Worm (Caenorhabditis elegans) whole organism, L4/young adult: ENCODE results near the gene Y9C12A.1.

Experiments
- W03F9.2 ChIP-seq: fragments of 150-350 bp; optimal IDR thresholded peaks from 2 replicates; lab custom pipeline; 2014; ENCODE audit warnings: missing biosample characterization, missing genetic modification characterization
- dao-5 ChIP-seq: sonication (generic microtip); optimal IDR thresholded peaks from 2 replicates; lab custom pipeline; 2016; ENCODE audit warnings: missing genotype, missing genetic modification characterization, moderate library complexity, missing compliant biosample characterization
- him-1 ChIP-seq: sonication (generic microtip); optimal IDR thresholded peaks from 2 replicates; lab custom pipeline; 2016; ENCODE audit warnings: missing genotype, missing genetic modification reagents, missing genetic modification characterization, missing compliant biosample characterization

The Y9C12A.1 gene

ce11 chrX:666125-666524 lies 16.5 kb downstream of the Y9C12A.1 start, which contains the start of gene T19D7.5:
T19D7.5 (minus strand) TSS chrX:666225.
- TF ChIP-seq W03F9.2 (tag; lab: Kevin White, UChicago) (no peak), dao-5 (tag; lab: Kevin White, UChicago) (no peak), him-1 (tag; lab: Kevin White, UChicago) (no peak)

DNA sequence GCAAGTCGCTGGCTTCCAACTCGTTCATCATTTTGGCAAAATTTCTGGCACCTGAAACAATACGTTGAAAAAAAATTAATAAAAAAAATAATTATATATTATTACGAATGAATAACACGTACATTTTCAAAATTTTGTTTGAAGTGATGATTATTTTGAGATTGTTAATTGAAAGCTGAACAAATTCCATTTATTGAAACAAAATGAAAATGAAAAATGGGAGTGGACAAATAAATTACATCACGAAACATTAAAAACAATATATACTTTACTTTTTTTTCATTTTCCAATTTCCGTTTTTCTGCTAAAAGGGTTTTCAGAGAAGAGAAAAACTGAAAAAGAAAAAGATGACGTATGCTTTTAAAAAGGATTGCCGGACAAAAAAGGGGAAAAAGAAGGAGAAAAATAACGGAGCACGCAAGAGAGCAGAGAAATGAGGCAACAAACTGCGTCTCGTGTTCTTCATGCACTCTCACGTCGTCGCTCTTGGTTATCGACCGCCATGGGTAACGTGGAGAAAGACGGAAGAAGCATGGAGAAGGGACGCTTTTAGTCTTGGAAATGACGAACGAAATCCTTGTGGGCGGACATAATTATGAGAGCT lies 20.8 kb downstream of the Y9C12A.1 start, which contains the start of gene rund-1:
rund-1 (minus strand) TSS at position 51 of the 604 bp plus-strand sequence.
- TF ChIP-seq him-1 (tag; lab: Kevin White, UChicago), result peak; percentile 54
- TF ChIP-seq W03F9.2 (tag; lab: Kevin White, UChicago), result no peak
- TF ChIP-seq dao-5 (tag; lab: Kevin White, UChicago), result no peak

ce11 chrX:655884-656283 lies 26.7 kb downstream of the Y9C12A.1 start, which contains the start of gene lpr-7:
lpr-7 (plus strand) TSS chrX:656184.
- TF ChIP-seq W03F9.2 (tag; lab: Kevin White, UChicago), result no peak
- TF ChIP-seq dao-5 (tag; lab: Kevin White, UChicago), result no peak
- TF ChIP-seq him-1 (tag; lab: Kevin White, UChicago), result no peak

- no peak for TF ChIP-seq him-1 (tag; lab: Kevin White, UChicago)
- TF ChIP-seq W03F9.2 (tag; lab: Kevin White, UChicago), result no peak
- TF ChIP-seq dao-5 (tag; lab: Kevin White, UChicago), result no peak
Observed at ce11 chrX:654804-655203, 27.8 kb downstream of the Y9C12A.1 start, which contains the start of gene ifc-2. ifc-2 (minus strand) TSS chrX:654904.

ce11 chrX:651616-652015 lies 31.0 kb downstream of the Y9C12A.1 start:
- no peak for TF ChIP-seq dao-5 (tag; lab: Kevin White, UChicago)
- TF ChIP-seq him-1 (tag; lab: Kevin White, UChicago), result no peak
- no peak for TF ChIP-seq W03F9.2 (tag; lab: Kevin White, UChicago)

ce11 chrX:646493-646892 lies 36.1 kb downstream of the Y9C12A.1 start:
- TF ChIP-seq dao-5 (tag; lab: Kevin White, UChicago), result no peak
- no peak for TF ChIP-seq him-1 (tag; lab: Kevin White, UChicago)
- no peak for TF ChIP-seq W03F9.2 (tag; lab: Kevin White, UChicago)

- TF ChIP-seq him-1 (tag; lab: Kevin White, UChicago) (no peak), dao-5 (tag; lab: Kevin White, UChicago) (no peak), W03F9.2 (tag; lab: Kevin White, UChicago) (no peak)
Observed at ce11 chrX:645589-645988, 37.0 kb downstream of the Y9C12A.1 start.

- TF ChIP-seq W03F9.2 (tag; lab: Kevin White, UChicago) (no peak), him-1 (tag; lab: Kevin White, UChicago) (no peak), dao-5 (tag; lab: Kevin White, UChicago) (no peak)
Observed at ce11 chrX:642817-643216, 39.8 kb downstream of the Y9C12A.1 start.

DNA sequence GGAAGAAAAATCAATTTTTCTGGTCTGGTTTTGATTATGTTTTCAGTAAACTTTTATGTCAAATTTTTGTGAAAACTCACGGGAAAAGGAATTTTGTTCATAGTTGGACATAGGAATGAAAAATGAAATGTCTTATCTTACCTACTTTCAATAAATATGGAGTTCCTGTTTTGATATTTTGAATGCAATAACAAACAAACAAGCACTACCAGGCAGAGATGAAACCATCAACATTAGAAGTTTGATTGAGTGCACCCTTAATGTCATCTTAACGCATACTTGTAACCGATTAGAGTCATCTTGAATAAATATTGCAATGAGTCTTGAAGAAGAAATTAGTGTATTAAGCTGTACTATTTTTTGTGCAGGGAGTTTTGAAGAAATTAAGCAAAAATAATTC lies 41.2 kb downstream of the Y9C12A.1 start, which contains the start of gene M6.11:
M6.11 (minus strand) TSS at position 101 of the 400 bp plus-strand sequence.
- no peak for TF ChIP-seq W03F9.2 (tag; lab: Kevin White, UChicago)
- no peak for TF ChIP-seq dao-5 (tag; lab: Kevin White, UChicago)
- TF ChIP-seq him-1 (tag; lab: Kevin White, UChicago), result no peak

- no peak for TF ChIP-seq him-1 (tag; lab: Kevin White, UChicago)
- no peak for TF ChIP-seq dao-5 (tag; lab: Kevin White, UChicago)
- TF ChIP-seq W03F9.2 (tag; lab: Kevin White, UChicago), result no peak
Observed at ce11 chrX:637588-637987, 45.0 kb downstream of the Y9C12A.1 start.

- no peak for TF ChIP-seq him-1 (tag; lab: Kevin White, UChicago)
- no peak for TF ChIP-seq W03F9.2 (tag; lab: Kevin White, UChicago)
- no peak for TF ChIP-seq dao-5 (tag; lab: Kevin White, UChicago)
Observed at ce11 chrX:636893-637292, 45.7 kb downstream of the Y9C12A.1 start, which contains the start of gene pha-2. pha-2 (minus strand) TSS chrX:636993.
